Worm (Caenorhabditis elegans) whole organism, L1 larva: ENCODE measurements around the gene F46B6.12.

Source experiments
- C04F5.9 ChIP-seq: sonication (generic microtip); optimal IDR thresholded peaks from 2 replicates; lab custom pipeline; 2016; ENCODE audit warnings: missing genetic modification characterization, missing compliant biosample characterization
- C34B4.2 ChIP-seq: sonication (generic microtip); optimal IDR thresholded peaks from 2 replicates; lab custom pipeline; 2017; ENCODE audit warnings: mild to moderate bottlenecking, missing genetic modification characterization, missing compliant biosample characterization
- aly-2 ChIP-seq: fragments of 150-350 bp; optimal IDR thresholded peaks from 2 replicates; lab custom pipeline; 2014; ENCODE audit warnings: missing biosample characterization, missing genetic modification characterization
- blmp-1 ChIP-seq: fragments of 150-350 bp; optimal IDR thresholded peaks from 2 replicates; lab custom pipeline; 2014; ENCODE audit warnings: missing biosample characterization, missing genetic modification characterization
- ceh-63 ChIP-seq: fragments of 200-800 bp; sonication (Bioruptor generic); optimal IDR thresholded peaks from 2 replicates; lab custom pipeline; 2018; ENCODE audit warnings: mild to moderate bottlenecking, missing genetic modification characterization, missing compliant biosample characterization
- ceh-88 ChIP-seq: fragments of 200-800 bp; sonication (Bioruptor generic); IDR thresholded peaks from 2 replicates; pipeline ENCODE4 v1.3.6; 2022; ENCODE audit warnings: missing genetic modification characterization, missing compliant biosample characterization
- ceh-90 ChIP-seq: sonication (generic microtip); optimal IDR thresholded peaks from 2 replicates; lab custom pipeline; 2016; ENCODE audit warnings: missing genetic modification characterization, missing compliant biosample characterization
- dpl-1 ChIP-seq, 3 experiments: fragments of 150-350 bp in 2 of 3; sonication (generic microtip) in 1 of 3; optimal IDR thresholded peaks; 2 replicates each; lab custom pipeline; 2014 to 2017; ENCODE audit warnings: missing biosample characterization in 3 of 3, missing genetic modification characterization in 3 of 3, missing genetic modification reagents in 3 of 3
- dsc-1 ChIP-seq: sonication (generic microtip); optimal IDR thresholded peaks from 2 replicates; lab custom pipeline; 2016; ENCODE audit warnings: mild to moderate bottlenecking, missing genetic modification characterization, missing compliant biosample characterization
- efl-1 ChIP-seq, 4 experiments: fragments of 150-350 bp; optimal IDR thresholded peaks in 3 of 4; peaks in 1 of 4; 1 replicate in 1 of 4; 2 replicates in 3 of 4; lab custom pipeline; 2014; ENCODE audit warnings: missing biosample characterization in 2 of 4, missing genetic modification characterization in 2 of 4, missing genetic modification reagents in 2 of 4
- egl-13 ChIP-seq: sonication (generic microtip); optimal IDR thresholded peaks from 2 replicates; lab custom pipeline; 2016; ENCODE audit warnings: missing genotype, missing genetic modification reagents, missing genetic modification characterization, missing compliant biosample characterization
- egl-27 ChIP-seq, 2 experiments: fragments of 150-350 bp in 1 of 2; sonication (generic microtip); optimal IDR thresholded peaks; 3 replicates each; lab custom pipeline; 2017 to 2018; ENCODE audit warnings: missing biosample characterization in 2 of 2, missing genetic modification characterization in 2 of 2, missing genetic modification reagents in 2 of 2
- elt-2 ChIP-seq: sonication (generic microtip); optimal IDR thresholded peaks from 2 replicates; lab custom pipeline; 2016; ENCODE audit warnings: missing genetic modification characterization, mild to moderate bottlenecking, inconsistent platforms, missing compliant biosample characterization, missing genetic modification reagents
- fkh-10 ChIP-seq: sonication (generic microtip); optimal IDR thresholded peaks from 2 replicates; lab custom pipeline; 2017; ENCODE audit warnings: missing biosample characterization, missing genetic modification reagents, missing genetic modification characterization
- fkh-8 ChIP-seq: sonication (generic microtip); optimal IDR thresholded peaks from 2 replicates; lab custom pipeline; 2016; ENCODE audit warnings: mild to moderate bottlenecking, missing genetic modification characterization, missing compliant biosample characterization
- fos-1 ChIP-seq: fragments of 150-350 bp; optimal IDR thresholded peaks from 2 replicates; lab custom pipeline; 2014; ENCODE audit warnings: missing biosample characterization, missing genetic modification characterization
- grh-1 ChIP-seq: fragments of 200-800 bp; sonication (Bioruptor generic); IDR thresholded peaks from 2 replicates; pipeline ENCODE4 v1.3.6; 2022; ENCODE audit warnings: missing genetic modification reagents, missing genetic modification characterization, missing compliant biosample characterization
- irx-1 ChIP-seq: sonication (generic microtip); optimal IDR thresholded peaks from 2 replicates; lab custom pipeline; 2016; ENCODE audit warnings: missing genetic modification characterization, missing compliant biosample characterization
- isw-1 ChIP-seq: fragments of 200-800 bp; sonication (Bioruptor generic); IDR thresholded peaks from 2 replicates; pipeline ENCODE4 v1.3.6; 2022; ENCODE audit warnings: missing genetic modification characterization, missing compliant biosample characterization
- jun-1 ChIP-seq: fragments of 150-350 bp; optimal IDR thresholded peaks from 2 replicates; lab custom pipeline; 2014; ENCODE audit warnings: missing biosample characterization, missing genetic modification reagents, missing genetic modification characterization
- lin-14 ChIP-seq: fragments of 200-800 bp; sonication (Bioruptor generic); optimal IDR thresholded peaks from 2 replicates; lab custom pipeline; 2018; ENCODE audit warnings: mild to moderate bottlenecking, missing genetic modification characterization, moderate library complexity, missing compliant biosample characterization
- mab-9 ChIP-seq: fragments of 200-800 bp; sonication (Bioruptor generic); IDR thresholded peaks from 2 replicates; pipeline ENCODE4 v1.3.6; 2022; ENCODE audit warnings: missing genetic modification reagents, missing genetic modification characterization, missing compliant biosample characterization
- mep-1 ChIP-seq: fragments of 150-350 bp; optimal IDR thresholded peaks from 2 replicates; lab custom pipeline; 2014; ENCODE audit warnings: missing biosample characterization, missing genetic modification characterization
- nhr-11 ChIP-seq: fragments of 150-350 bp; optimal IDR thresholded peaks from 2 replicates; lab custom pipeline; 2014; ENCODE audit warnings: missing biosample characterization, missing genetic modification characterization
- nhr-12 ChIP-seq: sonication (generic microtip); optimal IDR thresholded peaks from 2 replicates; lab custom pipeline; 2017; ENCODE audit warnings: missing biosample characterization, missing genetic modification characterization
- nhr-28 ChIP-seq: fragments of 150-350 bp; optimal IDR thresholded peaks from 2 replicates; lab custom pipeline; 2014; ENCODE audit warnings: missing biosample characterization, missing genetic modification characterization
- nhr-71 ChIP-seq: sonication (generic microtip); optimal IDR thresholded peaks from 2 replicates; lab custom pipeline; 2016; ENCODE audit warnings: mild to moderate bottlenecking, missing genetic modification characterization, moderate library complexity, missing compliant biosample characterization
- nhr-76 ChIP-seq: sonication (generic microtip); optimal IDR thresholded peaks from 2 replicates; lab custom pipeline; 2017; ENCODE audit warnings: missing biosample characterization, missing genetic modification characterization
- nhr-77 ChIP-seq: fragments of 150-350 bp; optimal IDR thresholded peaks from 2 replicates; lab custom pipeline; 2014; ENCODE audit warnings: missing biosample characterization, missing genetic modification characterization
- nhr-84 ChIP-seq: sonication (generic microtip); optimal IDR thresholded peaks from 2 replicates; lab custom pipeline; 2017; ENCODE audit warnings: missing biosample characterization, missing genetic modification characterization
- nhr-85 ChIP-seq: sonication (generic microtip); peaks from one replicate; lab custom pipeline; 2016; ENCODE audit warnings: missing genetic modification characterization, inconsistent platforms, missing compliant biosample characterization
- pag-3 ChIP-seq: sonication (generic microtip); optimal IDR thresholded peaks from 2 replicates; lab custom pipeline; 2017; ENCODE audit warnings: missing genetic modification characterization, mild to moderate bottlenecking, missing compliant biosample characterization, antibody characterized with exemption, borderline replicate concordance; ENCODE audit not compliant: insufficient read depth
- pqm-1 ChIP-seq: sonication (generic microtip); optimal IDR thresholded peaks from 3 replicates; lab custom pipeline; 2017; ENCODE audit warnings: missing biosample characterization, missing genetic modification characterization
- snpc-4 ChIP-seq: fragments of 150-350 bp; optimal IDR thresholded peaks from 2 replicates; lab custom pipeline; 2014; ENCODE audit warnings: missing biosample characterization, missing genetic modification characterization
- sox-4 ChIP-seq: sonication (generic microtip); optimal IDR thresholded peaks from 2 replicates; lab custom pipeline; 2016; ENCODE audit warnings: missing genetic modification characterization, missing compliant biosample characterization
- sup-37 ChIP-seq: fragments of 200-800 bp; sonication (Bioruptor generic); optimal IDR thresholded peaks from 2 replicates; lab custom pipeline; 2018; ENCODE audit warnings: mild to moderate bottlenecking, missing genetic modification characterization, missing compliant biosample characterization
- swsn-7 ChIP-seq: sonication (generic microtip); optimal IDR thresholded peaks from 2 replicates; lab custom pipeline; 2016; ENCODE audit warnings: missing genetic modification characterization, missing compliant biosample characterization
- tbx-2 ChIP-seq: sonication (generic microtip); optimal IDR thresholded peaks from 2 replicates; lab custom pipeline; 2016; ENCODE audit warnings: missing genetic modification characterization, missing compliant biosample characterization
- tlp-1 ChIP-seq: fragments of 150-350 bp; optimal IDR thresholded peaks from 2 replicates; lab custom pipeline; 2014; ENCODE audit warnings: missing biosample characterization, missing genetic modification characterization

F46B6.12 gene

DNA sequence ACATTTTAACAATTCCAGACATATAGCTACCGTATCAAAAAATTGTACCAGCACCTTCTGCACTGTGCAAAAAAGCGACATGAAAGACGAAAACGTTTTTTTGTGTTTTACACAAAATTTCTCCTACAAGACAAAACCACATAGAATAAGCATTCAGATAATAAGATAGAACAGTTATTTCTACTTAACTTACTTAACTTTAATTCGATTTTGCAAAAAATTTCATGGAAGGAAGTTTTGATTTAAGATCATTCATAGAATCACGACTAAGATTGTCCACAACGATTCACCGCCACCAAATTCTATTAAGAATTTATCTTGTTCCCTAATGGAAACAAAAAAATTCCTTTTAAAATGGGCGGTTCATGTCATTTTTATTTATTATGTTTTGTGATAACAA is 11.9 kb downstream of the F46B6.12 start:
- TF ChIP-seq egl-13 (tag; lab: Kevin White, UChicago) (no peak), dsc-1 (tag; lab: Kevin White, UChicago) (no peak), aly-2 (no peak), ceh-90 (tag; lab: Kevin White, UChicago) (no peak)

DNA sequence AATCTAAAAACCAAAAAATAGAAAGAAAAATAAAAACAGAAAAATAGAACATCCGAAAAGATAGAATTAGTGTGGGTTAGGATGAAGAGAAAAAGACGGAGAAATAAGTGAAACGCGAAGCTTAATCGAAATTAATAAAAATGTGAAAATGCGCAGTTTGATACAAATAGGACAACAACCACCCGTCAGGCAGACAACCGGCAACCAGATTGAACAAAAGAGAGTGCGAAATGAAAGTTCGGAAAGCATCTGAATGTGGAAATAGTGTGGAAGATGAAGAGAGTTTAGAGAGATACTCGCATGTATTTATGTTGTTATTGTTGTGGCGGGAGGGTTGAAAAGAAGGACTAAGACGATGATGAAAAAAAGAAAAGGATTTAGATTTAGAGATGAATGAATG is 17.2 kb downstream of the F46B6.12 start:
- TF ChIP-seq lin-14 (GFP tag; lab: Kevin White, UChicago) (peak; percentile 62), irx-1 (tag; lab: Kevin White, UChicago) (no peak), blmp-1 (tag; lab: Kevin White, UChicago) (peak; percentile 96), grh-1 (GFP tag; lab: Robert Waterston, UW) (no peak), pqm-1 (tag; lab: Kevin White, UChicago) (no peak), fkh-8 (no peak), nhr-28 (tag; lab: Kevin White, UChicago) (no peak)

DNA sequence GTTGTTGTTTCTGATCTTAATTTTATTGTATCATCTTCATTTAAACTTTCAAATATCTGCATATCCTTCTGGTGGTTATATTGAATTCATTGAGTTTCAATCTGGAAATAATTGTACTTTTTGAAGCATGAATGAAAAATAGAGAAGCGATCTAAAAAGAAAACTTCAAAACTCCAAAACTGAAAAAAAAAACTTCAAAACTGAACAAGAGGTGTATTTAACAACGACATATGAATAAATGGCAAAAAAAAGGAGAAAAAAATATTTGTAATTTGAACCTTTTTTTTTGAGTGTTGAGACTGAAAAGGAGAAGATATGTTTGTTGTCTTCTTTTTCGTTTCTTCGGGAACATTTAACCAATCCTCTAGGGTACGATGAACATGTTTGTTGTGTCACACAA is 17.8 kb downstream of the F46B6.12 start, which contains the start of gene F58E6.11:
F58E6.11 (minus strand) TSS at position 101 of the 400 bp plus-strand sequence.
- TF ChIP-seq mab-9 (GFP tag; lab: Robert Waterston, UW) (no peak), nhr-85 (no peak), nhr-77 (no peak), dsc-1 (tag; lab: Kevin White, UChicago) (no peak), nhr-84 (tag; lab: Kevin White, UChicago) (no peak), aly-2 (no peak), nhr-28 (tag; lab: Kevin White, UChicago) (no peak), jun-1 (tag; lab: Kevin White, UChicago) (no peak), dpl-1 (GFP tag; optimal IDR thresholded peaks at IDR 0.05; lab: Kevin White, UChicago) (no peak)

DNA sequence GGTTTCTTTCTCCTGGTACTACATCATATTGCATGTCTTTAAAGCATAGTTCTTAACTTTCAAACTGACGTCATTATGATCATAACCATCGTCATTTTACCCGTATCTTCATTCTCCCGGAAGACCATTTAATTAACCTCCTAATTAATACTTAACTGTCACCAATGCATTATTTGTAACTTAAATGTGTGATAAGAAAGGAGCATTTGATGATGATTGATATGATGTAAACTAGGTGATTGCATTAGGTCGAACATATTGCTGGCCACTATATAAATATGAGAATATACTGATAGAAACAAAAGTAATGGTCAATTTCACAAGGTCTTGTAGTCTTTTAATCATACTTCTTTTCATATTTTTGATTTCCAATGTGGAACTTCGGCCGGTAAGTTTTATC is 19.4 kb downstream of the F46B6.12 start, which contains the start of gene hrg-3:
hrg-3 (plus strand) TSS at position 227 of the 400 bp plus-strand sequence.
- TF ChIP-seq nhr-11 (no peak), pqm-1 (tag; lab: Kevin White, UChicago) (peak; percentile 2), blmp-1 (tag; lab: Kevin White, UChicago) (no peak), fkh-10 (GFP tag; lab: Kevin White, UChicago) (no peak), nhr-76 (tag; lab: Kevin White, UChicago) (no peak), egl-27 (tag; optimal IDR thresholded peaks at IDR 0.05; lab: Kevin White, UChicago) (no peak), elt-2 (tag; lab: Kevin White, UChicago) (peak; percentile 87), snpc-4 (tag; lab: Kevin White, UChicago) (no peak), dpl-1 (GFP tag; optimal IDR thresholded peaks at IDR 0.05; lab: Kevin White, UChicago) (no peak), nhr-71 (no peak), mep-1 (tag; lab: Kevin White, UChicago) (no peak)
- TF ChIP-seq, all 84 proteins: peak for 2

DNA sequence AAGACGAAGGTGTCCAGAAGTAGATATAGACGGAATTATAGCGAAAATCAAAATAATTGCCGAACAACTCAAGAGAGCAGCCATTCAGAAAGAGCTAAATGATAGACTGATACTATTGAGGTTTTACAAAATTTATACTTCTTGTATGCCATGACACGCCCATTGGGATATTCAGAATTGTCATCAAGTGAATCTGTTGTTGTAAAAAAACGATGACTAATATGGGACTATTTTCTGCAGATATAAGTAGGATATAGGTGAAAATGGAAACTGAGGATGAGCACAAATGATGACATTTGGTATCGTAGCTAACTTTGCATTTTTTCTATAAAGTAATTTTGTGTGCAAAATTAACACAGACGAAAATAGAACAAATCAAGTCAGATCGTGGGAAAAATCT is 19.9 kb downstream of the F46B6.12 start, which contains the start of gene F58E6.8:
F58E6.8 (minus strand) TSS at position 101 of the 400 bp plus-strand sequence.
- TF ChIP-seq tbx-2 (tag; lab: Kevin White, UChicago) (no peak), efl-1 (optimal IDR thresholded peaks at IDR 0.05; lab: Kevin White, UChicago) (no peak), efl-1 (GFP tag; optimal IDR thresholded peaks at IDR 0.05 in 1 of 2; lab: Kevin White, UChicago) (no peak), nhr-12 (tag; lab: Kevin White, UChicago) (no peak), pag-3 (tag; lab: Kevin White, UChicago) (no peak), blmp-1 (tag; lab: Kevin White, UChicago) (no peak), C04F5.9 (tag; lab: Kevin White, UChicago) (no peak), jun-1 (tag; lab: Kevin White, UChicago) (no peak), swsn-7 (tag; lab: Kevin White, UChicago) (no peak), elt-2 (tag; lab: Kevin White, UChicago) (no peak), ceh-63 (GFP tag; lab: Kevin White, UChicago) (no peak), snpc-4 (tag; lab: Kevin White, UChicago) (no peak), ceh-88 (GFP tag; lab: Robert Waterston, UW) (no peak), sup-37 (no peak), isw-1 (GFP tag; lab: Robert Waterston, UW) (no peak), C34B4.2 (tag; lab: Kevin White, UChicago) (no peak), sox-4 (tag; lab: Kevin White, UChicago) (no peak), tlp-1 (tag; lab: Kevin White, UChicago) (no peak), fos-1 (tag; lab: Kevin White, UChicago) (no peak), pqm-1 (tag; lab: Kevin White, UChicago) (no peak), egl-27 (tag; optimal IDR thresholded peaks at IDR 0.05; lab: Kevin White, UChicago) (no peak)
- TF ChIP-seq, all 84 proteins: peak for 0
